Fruit fly (Drosophila melanogaster) whole organism, adult: ENCODE results near the gene robl62A.

Experiments
- CG11617 ChIP-seq: fragments of 200-800 bp; sonication (Bioruptor generic); optimal IDR thresholded peaks from 2 replicates; lab custom pipeline; 2017; ENCODE audit warnings: mild to moderate bottlenecking, missing biosample characterization, missing genetic modification reagents, missing genetic modification characterization
- CG14711 ChIP-seq: fragments of 200-800 bp; sonication (Bioruptor generic); optimal IDR thresholded peaks from 2 replicates; lab custom pipeline; 2018; ENCODE audit warnings: missing biosample characterization, mild to moderate bottlenecking, missing genetic modification characterization, moderate library complexity
- CG1620 ChIP-seq: fragments of 200-800 bp; sonication (Bioruptor generic); optimal IDR thresholded peaks from 2 replicates; lab custom pipeline; 2016; ENCODE audit warnings: missing biosample characterization, missing genetic modification characterization
- CG5204 ChIP-seq: fragments of 200-800 bp; sonication (Bioruptor generic); optimal IDR thresholded peaks from 2 replicates; lab custom pipeline; 2016; ENCODE audit warnings: missing biosample characterization, missing genetic modification characterization
- CG7045 ChIP-seq: fragments of 200-800 bp; sonication (Bioruptor generic); optimal IDR thresholded peaks from 2 replicates; lab custom pipeline; 2017; ENCODE audit warnings: missing biosample characterization, mild to moderate bottlenecking, missing genetic modification characterization
- CG7101 ChIP-seq: fragments of 200-800 bp; sonication (Bioruptor generic); optimal IDR thresholded peaks from 2 replicates; lab custom pipeline; 2018; ENCODE audit warnings: missing biosample characterization, mild to moderate bottlenecking, missing genetic modification characterization, moderate library complexity
- Hr96 ChIP-seq: fragments of 200-800 bp; sonication (Bioruptor generic); optimal IDR thresholded peaks from 2 replicates; lab custom pipeline; 2016; ENCODE audit warnings: missing biosample characterization, missing genetic modification characterization
- bab1 ChIP-seq: fragments of 200-800 bp; sonication (Bioruptor generic); optimal IDR thresholded peaks from 3 replicates; lab custom pipeline; 2019; ENCODE audit warnings: missing biosample characterization, mild to moderate bottlenecking, missing genetic modification characterization, moderate library complexity
- cic ChIP-seq: fragments of 200-800 bp; sonication (Bioruptor generic); optimal IDR thresholded peaks from 2 replicates; lab custom pipeline; 2017; ENCODE audit warnings: missing biosample characterization, mild to moderate bottlenecking, missing genetic modification characterization, moderate library complexity
- kay ChIP-seq: fragments of 200-800 bp; sonication (Bioruptor generic); peaks from one replicate; lab custom pipeline; 2016; ENCODE audit warnings: missing biosample characterization, missing genetic modification characterization, borderline replicate concordance
- tj ChIP-seq: fragments of 200-800 bp; sonication (Bioruptor generic); optimal IDR thresholded peaks from 3 replicates; lab custom pipeline; 2017; ENCODE audit warnings: missing biosample characterization, mild to moderate bottlenecking, missing genetic modification characterization, moderate library complexity
- toe ChIP-seq: fragments of 200-800 bp; sonication (Bioruptor generic); optimal IDR thresholded peaks from 2 replicates; lab custom pipeline; 2016; ENCODE audit warnings: missing biosample characterization, missing genetic modification characterization

dm6 chr3L:1447803-1448517, 29.5 kb upstream of the robl62A start:
- TF ChIP-seq kay (no peak), Hr96 (GFP tag; lab: Kevin White, UChicago) (no peak), CG5204 (GFP tag; lab: Kevin White, UChicago) (no peak), bab1 (no peak), tj (no peak), cic (GFP tag; lab: Kevin White, UChicago) (no peak), CG11617 (GFP tag; lab: Kevin White, UChicago) (no peak), CG7045 (GFP tag; lab: Kevin White, UChicago) (no peak), toe (GFP tag; lab: Kevin White, UChicago) (no peak), CG7101 (tag; lab: Kevin White, UChicago) (no peak), CG14711 (no peak), CG1620 (GFP tag; lab: Kevin White, UChicago) (no peak)
